Worm (Caenorhabditis elegans) whole organism, midembryonic: ENCODE measurements around the gene cld-1.

ENCODE experiments used
- T22C8.4 ChIP-seq: fragments of 200-800 bp; sonication (Bioruptor generic); IDR thresholded peaks from 2 replicates; pipeline ENCODE4 v1.3.6; 2022; ENCODE audit warnings: missing genetic modification characterization, missing compliant biosample characterization
- flt-1 ChIP-seq: fragments of 200-800 bp; sonication (Bioruptor generic); IDR thresholded peaks from 2 replicates; pipeline ENCODE4 v1.3.6; 2022; ENCODE audit warnings: missing genetic modification characterization, missing compliant biosample characterization
- klf-2 ChIP-seq: fragments of 200-800 bp; sonication (Bioruptor generic); conservative IDR thresholded peaks from 2 replicates; pipeline ENCODE4 v1.3.6; 2022; ENCODE audit warnings: missing genetic modification reagents, missing genetic modification characterization, missing compliant biosample characterization
- med-1 ChIP-seq: sonication (generic microtip); optimal IDR thresholded peaks from 2 replicates; lab custom pipeline; 2017; ENCODE audit warnings: missing genetic modification characterization, mild to moderate bottlenecking, missing compliant biosample characterization, antibody characterized with exemption, missing genetic modification reagents; ENCODE audit not compliant: insufficient read depth
- ref-1 ChIP-seq: fragments of 200-800 bp; sonication (Bioruptor generic); conservative IDR thresholded peaks from 2 replicates; pipeline ENCODE4 v1.3.6; 2022; ENCODE audit warnings: missing genetic modification reagents, missing genetic modification characterization, missing compliant biosample characterization
- tab-1 ChIP-seq: fragments of 200-800 bp; sonication (Bioruptor generic); IDR thresholded peaks from 2 replicates; pipeline ENCODE4 v1.3.6; 2022; ENCODE audit warnings: missing genetic modification characterization, missing compliant biosample characterization
- ztf-23 ChIP-seq: fragments of 200-800 bp; sonication (Bioruptor generic); IDR thresholded peaks from 2 replicates; pipeline ENCODE4 v1.3.6; 2022; ENCODE audit warnings: missing genetic modification reagents, missing genetic modification characterization, missing compliant biosample characterization
- ztf-29 ChIP-seq: fragments of 200-800 bp; sonication (Bioruptor generic); IDR thresholded peaks from 2 replicates; pipeline ENCODE4 v1.3.6; 2022; ENCODE audit warnings: missing genetic modification reagents, missing genetic modification characterization, missing compliant biosample characterization

DNA sequence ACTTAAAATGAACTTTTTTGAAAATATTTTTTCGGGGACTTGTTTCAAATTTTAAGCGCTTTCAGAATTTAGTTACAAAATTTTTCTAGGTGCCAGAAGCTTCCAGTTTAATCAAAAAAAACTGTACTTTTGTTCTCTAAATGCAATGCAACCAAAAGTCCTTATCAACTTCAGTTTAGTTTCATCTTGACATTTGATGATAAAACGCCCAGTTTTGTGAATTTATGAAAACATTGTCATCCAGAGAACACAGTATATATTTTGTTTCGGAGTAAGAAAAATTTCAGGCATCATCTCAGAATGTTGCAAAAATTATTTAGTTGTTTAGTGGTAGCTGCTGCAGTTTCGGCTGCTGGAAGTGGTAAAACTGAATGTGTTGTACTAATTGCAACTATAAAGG is 21.7 kb upstream of the cld-1 start, which contains the start of gene F55G11.6:
- no peak for TF ChIP-seq ref-1 (GFP tag; lab: Robert Waterston, UW)
- no peak for TF ChIP-seq flt-1 (GFP tag; lab: Robert Waterston, UW)
- no peak for TF ChIP-seq ztf-23
- no peak for TF ChIP-seq med-1
- TF ChIP-seq T22C8.4 = no peak
- no peak for TF ChIP-seq klf-2 (GFP tag; lab: Robert Waterston, UW)
- TF ChIP-seq tab-1 (GFP tag; lab: Robert Waterston, UW) = no peak
- TF ChIP-seq ztf-29 (GFP tag; lab: Robert Waterston, UW) = no peak
